Worm (Caenorhabditis elegans) whole organism, early embryonic: ENCODE measurements around the gene nspg-8.

Experiments used
- B0310.2 ChIP-seq: sonication (generic microtip); optimal IDR thresholded peaks from 2 replicates; lab custom pipeline; 2016; ENCODE audit warnings: mild to moderate bottlenecking, missing genetic modification characterization, missing compliant biosample characterization
- F13C5.2 ChIP-seq: sonication (generic microtip); optimal IDR thresholded peaks from 2 replicates; lab custom pipeline; 2017; ENCODE audit warnings: mild to moderate bottlenecking, missing genetic modification characterization, inconsistent platforms, missing compliant biosample characterization
- aly-1 ChIP-seq: sonication (generic microtip); optimal IDR thresholded peaks from 2 replicates; lab custom pipeline; 2016; ENCODE audit warnings: missing genetic modification characterization, missing compliant biosample characterization
- ama-1 ChIP-seq: fragments of 150-350 bp; optimal IDR thresholded peaks from 2 replicates; lab custom pipeline; 2014
- ceh-13 ChIP-seq: fragments of 200-800 bp; sonication (Bioruptor generic); optimal IDR thresholded peaks from 2 replicates; lab custom pipeline; 2018; ENCODE audit warnings: mild to moderate bottlenecking, missing genetic modification characterization, missing compliant biosample characterization
- ceh-36 ChIP-seq: sonication (generic microtip); optimal IDR thresholded peaks from 2 replicates; lab custom pipeline; 2016; ENCODE audit warnings: missing genetic modification characterization, inconsistent platforms, missing compliant biosample characterization
- ets-7 ChIP-seq: sonication (generic microtip); optimal IDR thresholded peaks from 2 replicates; lab custom pipeline; 2016; ENCODE audit warnings: missing genotype, missing genetic modification characterization, missing compliant biosample characterization
- flt-1 ChIP-seq: fragments of 200-800 bp; sonication (Bioruptor generic); IDR thresholded peaks from 2 replicates; pipeline ENCODE4 v1.3.6; 2022; ENCODE audit warnings: missing genetic modification characterization, missing compliant biosample characterization
- hmbx-1 ChIP-seq: sonication (generic microtip); optimal IDR thresholded peaks from 2 replicates; lab custom pipeline; 2016; ENCODE audit warnings: mild to moderate bottlenecking, missing genetic modification characterization, missing compliant biosample characterization
- hmg-4 ChIP-seq: fragments of 200-800 bp; sonication (Bioruptor generic); optimal IDR thresholded peaks from 2 replicates; lab custom pipeline; 2018; ENCODE audit warnings: mild to moderate bottlenecking, missing genetic modification characterization, missing compliant biosample characterization
- hnd-1 ChIP-seq: sonication (generic microtip); optimal IDR thresholded peaks from 2 replicates; lab custom pipeline; 2016; ENCODE audit warnings: missing genetic modification characterization, missing compliant biosample characterization
- pes-1 ChIP-seq: fragments of 200-800 bp; sonication (Bioruptor generic); IDR thresholded peaks from 2 replicates; pipeline ENCODE4 v1.3.6; 2022; ENCODE audit warnings: missing genetic modification reagents, missing genetic modification characterization, missing compliant biosample characterization
- scrt-1 ChIP-seq: fragments of 200-800 bp; sonication (Bioruptor generic); IDR thresholded peaks from 2 replicates; pipeline ENCODE4 v1.3.6; 2022; ENCODE audit warnings: missing genetic modification characterization, missing compliant biosample characterization
- sea-1 ChIP-seq: fragments of 200-800 bp; sonication (Bioruptor generic); conservative IDR thresholded peaks from 2 replicates; pipeline ENCODE4 v1.3.6; 2022; ENCODE audit warnings: missing genetic modification characterization, missing compliant biosample characterization
- tbx-11 ChIP-seq: fragments of 200-800 bp; sonication (Bioruptor generic); IDR thresholded peaks from 2 replicates; pipeline ENCODE4 v1.3.6; 2022; ENCODE audit warnings: missing genetic modification characterization, missing compliant biosample characterization
- tbx-37 ChIP-seq: fragments of 200-800 bp; sonication (Bioruptor generic); conservative IDR thresholded peaks from 2 replicates; pipeline ENCODE4 v1.3.6; 2022; ENCODE audit warnings: missing genetic modification reagents, missing genetic modification characterization, missing compliant biosample characterization
- tra-4 ChIP-seq: sonication (generic microtip); optimal IDR thresholded peaks from 2 replicates; lab custom pipeline; 2017; ENCODE audit warnings: missing genetic modification characterization, missing compliant biosample characterization

nspg-8 gene

DNA sequence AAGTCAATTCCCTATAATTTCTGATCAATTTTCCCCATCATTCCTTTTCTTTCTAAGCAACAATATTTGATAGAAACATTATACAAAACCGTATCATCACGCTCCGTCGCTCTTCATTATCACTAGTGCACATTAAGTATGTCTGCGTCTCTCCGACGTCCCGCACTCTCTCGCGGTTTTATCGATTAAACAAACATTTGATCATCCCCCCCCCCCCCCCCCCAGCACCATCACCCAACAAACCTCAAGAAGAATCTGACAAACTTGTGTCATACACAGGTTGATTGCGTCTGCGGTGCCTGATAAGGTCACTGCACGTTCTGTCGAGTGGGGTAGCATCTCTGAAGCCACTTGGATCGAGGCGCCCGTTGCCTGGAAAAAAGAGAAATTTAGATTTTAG lies 38.2 kb downstream of the nspg-8 start:
- TF ChIP-seq tra-4 (tag; lab: Kevin White, UChicago): no peak
- TF ChIP-seq F13C5.2 (tag; lab: Kevin White, UChicago): no peak
- TF ChIP-seq aly-1 (tag; lab: Kevin White, UChicago): no peak
- TF ChIP-seq ceh-13 (GFP tag; lab: Kevin White, UChicago): no peak
- TF ChIP-seq sea-1: no peak
- no peak for TF ChIP-seq hnd-1 (tag; lab: Kevin White, UChicago)
- no peak for TF ChIP-seq ets-7 (tag; lab: Kevin White, UChicago)
- no peak for TF ChIP-seq hmg-4 (GFP tag; lab: Kevin White, UChicago)
- no peak for TF ChIP-seq ama-1 (lab: Kevin White, UChicago)

DNA sequence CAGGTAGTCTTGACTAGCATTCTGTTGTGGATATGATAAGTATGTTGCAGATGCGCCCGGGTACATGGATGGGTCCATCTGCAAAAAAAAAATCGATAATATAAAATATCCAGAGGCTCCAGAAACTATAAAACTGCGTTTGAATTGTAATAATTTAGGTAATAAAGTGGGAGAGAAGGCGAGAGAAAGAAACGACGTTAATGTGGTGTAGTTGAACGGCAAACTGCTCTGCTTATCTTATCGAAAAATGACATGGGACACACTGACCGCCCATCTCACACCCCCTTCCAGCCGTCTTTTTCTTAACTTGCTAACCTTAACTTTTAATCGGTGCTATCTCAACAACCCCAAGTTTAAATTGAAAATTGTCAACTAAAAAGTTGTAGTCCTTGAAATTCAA lies 40.1 kb downstream of the nspg-8 start:
- TF ChIP-seq F13C5.2 (tag; lab: Kevin White, UChicago) (no peak), ama-1 (lab: Kevin White, UChicago) (no peak), tra-4 (tag; lab: Kevin White, UChicago) (no peak), hmg-4 (GFP tag; lab: Kevin White, UChicago) (no peak), tbx-11 (GFP tag; lab: Robert Waterston, UW) (no peak), tbx-37 (GFP tag; lab: Robert Waterston, UW) (no peak), ceh-36 (tag; lab: Kevin White, UChicago) (no peak), hnd-1 (tag; lab: Kevin White, UChicago) (no peak), ets-7 (tag; lab: Kevin White, UChicago) (no peak), sea-1 (no peak), aly-1 (tag; lab: Kevin White, UChicago) (no peak)

DNA sequence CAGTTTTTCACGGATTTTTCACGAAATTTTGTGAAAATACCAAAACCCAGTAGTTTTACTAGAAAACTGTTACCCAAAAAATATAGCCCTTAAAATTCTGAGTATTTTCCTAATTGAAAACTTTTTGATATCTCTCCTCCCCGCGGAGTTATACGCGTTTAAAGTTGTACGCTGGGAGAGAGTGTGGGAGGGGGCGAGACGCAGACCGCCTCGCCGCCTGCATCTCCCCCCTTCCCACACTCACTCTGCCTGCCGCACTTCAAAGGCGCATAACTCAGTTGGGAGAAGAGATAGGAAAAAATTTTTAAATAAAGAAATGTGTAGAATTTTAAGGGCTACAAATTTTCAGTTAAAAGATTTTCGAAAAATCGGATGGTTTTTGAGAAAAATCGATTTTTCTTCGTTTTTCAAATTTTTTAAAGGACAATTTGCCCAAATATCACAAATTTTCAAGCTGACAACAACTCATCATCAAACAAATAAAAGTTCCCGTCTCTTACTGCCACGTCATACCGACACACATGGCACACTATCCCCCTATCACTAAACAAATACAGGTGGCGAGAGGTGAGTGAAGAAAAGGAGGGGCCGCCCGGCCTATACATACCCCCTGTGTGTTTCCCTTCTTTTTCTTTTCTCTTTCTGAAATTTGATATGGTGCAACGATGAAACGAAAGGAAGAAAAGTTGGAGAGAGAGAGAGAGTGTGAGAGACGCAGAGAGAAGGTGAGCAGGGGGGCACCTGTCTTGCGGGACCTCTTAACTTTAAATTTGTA lies 41.6 kb downstream of the nspg-8 start:
- TF ChIP-seq flt-1 (GFP tag; lab: Robert Waterston, UW) (no peak), ceh-36 (tag; lab: Kevin White, UChicago) (no peak), scrt-1 (no peak), pes-1 (GFP tag; lab: Robert Waterston, UW) (no peak), hnd-1 (tag; lab: Kevin White, UChicago) (no peak), hmg-4 (GFP tag; lab: Kevin White, UChicago) (no peak), tbx-11 (GFP tag; lab: Robert Waterston, UW) (no peak), ceh-13 (GFP tag; lab: Kevin White, UChicago) (no peak), F13C5.2 (tag; lab: Kevin White, UChicago) (no peak), sea-1 (no peak), ets-7 (tag; lab: Kevin White, UChicago) (no peak), tbx-37 (GFP tag; lab: Robert Waterston, UW) (no peak), tra-4 (tag; lab: Kevin White, UChicago) (no peak), hmbx-1 (tag; lab: Kevin White, UChicago) (no peak), aly-1 (tag; lab: Kevin White, UChicago) (no peak), ama-1 (lab: Kevin White, UChicago) (no peak), B0310.2 (tag; lab: Kevin White, UChicago) (no peak)

DNA sequence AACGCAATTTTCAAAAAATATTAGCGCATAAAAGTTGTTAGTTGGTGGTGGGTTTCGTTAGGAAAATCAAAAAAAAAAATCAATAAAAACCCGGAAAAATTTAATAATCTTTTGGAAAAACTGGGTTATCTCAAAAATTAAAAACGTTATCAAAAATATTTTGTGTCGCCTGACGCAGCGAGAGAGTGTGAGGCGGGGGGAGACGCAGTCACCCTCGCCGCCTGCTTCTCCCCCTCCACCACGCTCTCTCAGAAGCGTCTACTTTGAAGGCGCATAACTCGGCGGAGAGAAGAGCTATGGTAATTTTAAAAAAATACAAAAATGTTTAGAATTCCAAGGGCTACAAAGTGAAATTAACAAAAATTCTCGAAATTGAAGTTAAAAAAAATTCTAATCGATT lies 43.3 kb downstream of the nspg-8 start:
- no peak for TF ChIP-seq ceh-36 (tag; lab: Kevin White, UChicago)
- TF ChIP-seq pes-1 (GFP tag; lab: Robert Waterston, UW): no peak
- no peak for TF ChIP-seq flt-1 (GFP tag; lab: Robert Waterston, UW)
- no peak for TF ChIP-seq scrt-1
- no peak for TF ChIP-seq tra-4 (tag; lab: Kevin White, UChicago)
- TF ChIP-seq F13C5.2 (tag; lab: Kevin White, UChicago): no peak
- no peak for TF ChIP-seq ceh-13 (GFP tag; lab: Kevin White, UChicago)
- no peak for TF ChIP-seq ets-7 (tag; lab: Kevin White, UChicago)
- TF ChIP-seq tbx-37 (GFP tag; lab: Robert Waterston, UW): no peak
- no peak for TF ChIP-seq ama-1 (lab: Kevin White, UChicago)
- TF ChIP-seq sea-1: no peak
- TF ChIP-seq hnd-1 (tag; lab: Kevin White, UChicago): no peak
- TF ChIP-seq hmg-4 (GFP tag; lab: Kevin White, UChicago): no peak
- TF ChIP-seq hmbx-1 (tag; lab: Kevin White, UChicago): no peak

- TF ChIP-seq hmbx-1 (tag; lab: Kevin White, UChicago) (no peak), aly-1 (tag; lab: Kevin White, UChicago) (no peak), hnd-1 (tag; lab: Kevin White, UChicago) (no peak), sea-1 (no peak), tbx-37 (GFP tag; lab: Robert Waterston, UW) (no peak), pes-1 (GFP tag; lab: Robert Waterston, UW) (no peak)
Observed at ce11 chrIII:1225595-1225994, 43.7 kb downstream of the nspg-8 start.

ce11 chrIII:1226256-1226655 lies 44.4 kb downstream of the nspg-8 start:
- TF ChIP-seq ets-7 (tag; lab: Kevin White, UChicago): no peak
- no peak for TF ChIP-seq pes-1 (GFP tag; lab: Robert Waterston, UW)
- no peak for TF ChIP-seq sea-1
- no peak for TF ChIP-seq ceh-36 (tag; lab: Kevin White, UChicago)
- TF ChIP-seq tbx-11 (GFP tag; lab: Robert Waterston, UW): no peak
- TF ChIP-seq hnd-1 (tag; lab: Kevin White, UChicago): no peak
- TF ChIP-seq B0310.2 (tag; lab: Kevin White, UChicago): no peak
- no peak for TF ChIP-seq tra-4 (tag; lab: Kevin White, UChicago)
- no peak for TF ChIP-seq ama-1 (lab: Kevin White, UChicago)
- no peak for TF ChIP-seq aly-1 (tag; lab: Kevin White, UChicago)
- TF ChIP-seq flt-1 (GFP tag; lab: Robert Waterston, UW): no peak
- TF ChIP-seq hmbx-1 (tag; lab: Kevin White, UChicago): no peak
- no peak for TF ChIP-seq tbx-37 (GFP tag; lab: Robert Waterston, UW)
